Worm (Caenorhabditis elegans): ENCODE results near the gene F13H10.8.

F13H10.8 gene

DNA sequence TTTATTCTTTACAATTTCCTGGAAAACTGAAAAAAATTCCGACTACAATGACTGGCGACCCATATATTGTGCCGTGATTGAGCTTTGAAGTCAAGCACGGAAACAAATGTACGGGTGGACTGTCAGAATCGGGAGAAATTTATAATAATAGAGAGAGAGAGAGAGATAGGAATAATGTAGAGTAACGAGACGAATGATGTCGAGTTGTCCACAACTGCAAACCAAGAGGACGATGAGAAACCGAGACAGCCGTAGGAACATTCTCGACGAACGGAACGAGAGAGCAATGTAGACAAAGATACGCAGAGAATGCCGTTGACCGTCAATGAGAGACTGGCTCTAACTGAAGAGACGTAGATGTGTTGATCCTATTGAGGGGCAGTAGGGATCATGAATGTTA is 7.2 kb downstream of the F13H10.8 start:
- peak; percentile 92 for TF ChIP-seq ama-1 (optimal IDR thresholded peaks at IDR 0.05)
- TF ChIP-seq sea-2 (GFP tag; optimal IDR thresholded peaks at IDR 0.05) = no peak
- TF ChIP-seq jun-1 (tag; optimal IDR thresholded peaks at IDR 0.05) = peak; percentile 77
- TF ChIP-seq tbx-2 (tag; optimal IDR thresholded peaks at IDR 0.05) = peak; percentile 47
- TF ChIP-seq pha-4 (tag; optimal IDR thresholded peaks at IDR 0.05) = peak; percentile 96
- no peak for TF ChIP-seq fkh-2 (tag; optimal IDR thresholded peaks at IDR 0.05)
- peak; percentile 90 for TF ChIP-seq nfya-1 (tag; optimal IDR thresholded peaks at IDR 0.05; ENCODE audit: insufficient read depth)
- TF ChIP-seq snpc-4 (tag; optimal IDR thresholded peaks at IDR 0.05) = peak; percentile 76
- peak; percentile 13 for TF ChIP-seq mdl-1 (tag; optimal IDR thresholded peaks at IDR 0.05)
- TF ChIP-seq unc-39 (tag; optimal IDR thresholded peaks at IDR 0.05) = no peak
- TF ChIP-seq lin-15B (tag; optimal IDR thresholded peaks at IDR 0.05) = peak; percentile 64
- TF ChIP-seq ztf-11 (tag; optimal IDR thresholded peaks at IDR 0.05) = no peak
- no peak for TF ChIP-seq nhr-76 (tag; optimal IDR thresholded peaks at IDR 0.05)
- TF ChIP-seq lin-39 (tag; optimal IDR thresholded peaks at IDR 0.05) = peak; percentile 92
- peak; percentile 73 for TF ChIP-seq fos-1 (tag; optimal IDR thresholded peaks at IDR 0.05)
- peak; percentile 70 for TF ChIP-seq unc-62 (GFP tag; optimal IDR thresholded peaks at IDR 0.05)
- TF ChIP-seq nhr-23 (tag; optimal IDR thresholded peaks at IDR 0.05) = peak; percentile 94
- no peak for TF ChIP-seq nhr-28 (tag; optimal IDR thresholded peaks at IDR 0.05)
- peak; percentile 87 for TF ChIP-seq hmg-11 (tag; optimal IDR thresholded peaks at IDR 0.05)
- TF ChIP-seq ceh-82 (tag; optimal IDR thresholded peaks at IDR 0.05) = no peak
- TF ChIP-seq egl-27 (tag; optimal IDR thresholded peaks at IDR 0.05) = no peak
- no peak for TF ChIP-seq nhr-77 (tag; optimal IDR thresholded peaks at IDR 0.05)
- no peak for TF ChIP-seq fkh-10 (GFP tag; optimal IDR thresholded peaks at IDR 0.05)
- no peak for TF ChIP-seq nhr-12 (tag; optimal IDR thresholded peaks at IDR 0.05)
- TF ChIP-seq eor-1 (tag; optimal IDR thresholded peaks at IDR 0.05) = no peak
- no peak for TF ChIP-seq egl-5 (tag; optimal IDR thresholded peaks at IDR 0.05)
- TF ChIP-seq ZK546.5 (tag; optimal IDR thresholded peaks at IDR 0.05) = no peak
- TF ChIP-seq ceh-16 (tag; optimal IDR thresholded peaks at IDR 0.05) = no peak
- TF ChIP-seq ztf-4 (tag; optimal IDR thresholded peaks at IDR 0.05) = no peak
- peak; percentile 80 for TF ChIP-seq nhr-43 (tag; optimal IDR thresholded peaks at IDR 0.05; ENCODE audit: poor library complexity, severe bottlenecking)
- TF ChIP-seq elt-2 (tag; optimal IDR thresholded peaks at IDR 0.05) = peak; percentile 72
- peak; percentile 58 for TF ChIP-seq lsy-12 (tag; optimal IDR thresholded peaks at IDR 0.05)
- TF ChIP-seq ceh-28 (tag; optimal IDR thresholded peaks at IDR 0.05) = peak; percentile 66
- TF ChIP-seq nhr-67 (tag; optimal IDR thresholded peaks at IDR 0.05) = no peak
- TF ChIP-seq elt-1 (tag; optimal IDR thresholded peaks at IDR 0.05) = no peak
- no peak for TF ChIP-seq mml-1 (tag; optimal IDR thresholded peaks at IDR 0.05)
- TF ChIP-seq elt-3 (tag; optimal IDR thresholded peaks at IDR 0.05) = no peak
- peak; percentile 46 for TF ChIP-seq R02D3.7 (tag; optimal IDR thresholded peaks at IDR 0.05)
- no peak for TF ChIP-seq aly-2 (tag; optimal IDR thresholded peaks at IDR 0.05)
- TF ChIP-seq skn-1 (tag; optimal IDR thresholded peaks at IDR 0.05) = peak; percentile 84
- peak; percentile 63 for TF ChIP-seq ceh-9 (tag; optimal IDR thresholded peaks at IDR 0.05)
- peak; percentile 94 for TF ChIP-seq nhr-25 (tag; optimal IDR thresholded peaks at IDR 0.05)
- no peak for TF ChIP-seq nhr-11 (tag; optimal IDR thresholded peaks at IDR 0.05)
- TF ChIP-seq nhr-237 (tag; optimal IDR thresholded peaks at IDR 0.05) = no peak
- TF ChIP-seq daf-12 (tag; optimal IDR thresholded peaks at IDR 0.05) = no peak
- peak; percentile 53 for TF ChIP-seq zag-1 (tag; optimal IDR thresholded peaks at IDR 0.05)
- peak; percentile 69 for TF ChIP-seq pqm-1 (tag; optimal IDR thresholded peaks at IDR 0.05)

DNA sequence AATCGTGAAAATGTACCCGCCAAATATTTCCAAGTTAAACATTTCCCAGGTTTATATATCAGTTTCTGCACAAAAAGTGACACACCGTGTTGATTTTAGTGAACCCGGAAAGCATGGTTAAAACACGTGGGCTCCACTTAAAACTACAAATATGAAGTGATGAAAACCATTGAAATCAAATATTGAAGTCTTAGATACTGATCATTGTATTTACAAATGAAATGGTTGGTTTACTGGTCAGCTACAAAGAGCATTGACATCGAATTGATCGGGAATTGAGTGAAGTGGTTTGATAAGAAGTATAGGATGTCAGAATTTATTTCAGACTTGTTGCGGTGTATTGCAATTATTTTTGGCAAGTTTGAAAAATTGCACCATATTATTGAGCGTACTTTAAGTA is 9.1 kb downstream of the F13H10.8 start, which contains the start of gene hrg-5:
TSS of gene hrg-5 (minus strand) at position 17 of the 400 bp plus-strand sequence.
- TF ChIP-seq hmg-11 (tag; optimal IDR thresholded peaks at IDR 0.05) (no peak), pha-4 (tag; optimal IDR thresholded peaks at IDR 0.05) (peak; percentile 68), pqm-1 (tag; optimal IDR thresholded peaks at IDR 0.05) (peak; percentile 76), elt-2 (tag; optimal IDR thresholded peaks at IDR 0.05) (peak; percentile 33)
